Fruit fly (Drosophila melanogaster) whole organism, embryonic: ENCODE results near the gene Agpat3.
A peak's percentile ranks its signal among the peaks of the same experiment; 100 is the strongest.

Source experiments
- Asciz ChIP-seq: fragments of 200-800 bp; sonication (Bioruptor generic); optimal IDR thresholded peaks from 2 replicates; lab custom pipeline; 2017; ENCODE audit warnings: missing biosample characterization, mild to moderate bottlenecking, missing genetic modification characterization, missing genetic modification reagents
- Awh ChIP-seq: fragments of 200-800 bp; sonication (Bioruptor generic); IDR thresholded peaks from 2 replicates; pipeline ENCODE4, ENCODE4 v1.3.6; 2022; ENCODE audit warnings: missing biosample characterization, missing genetic modification characterization
- CG10565 ChIP-seq: fragments of 200-800 bp; sonication (Bioruptor generic); optimal IDR thresholded peaks from 3 replicates; lab custom pipeline; 2016; ENCODE audit warnings: missing biosample characterization, mild to moderate bottlenecking, missing genetic modification characterization
- CG11456 ChIP-seq: fragments of 200-800 bp; sonication (Bioruptor generic); IDR thresholded peaks from 3 replicates; pipeline ENCODE4 v1.3.6; 2022; ENCODE audit warnings: missing biosample characterization, missing genetic modification characterization
- CG11504 ChIP-seq: fragments of 200-800 bp; sonication (Bioruptor generic); optimal IDR thresholded peaks from 3 replicates; lab custom pipeline; 2019; ENCODE audit warnings: missing biosample characterization, mild to moderate bottlenecking, missing genetic modification characterization, moderate library complexity
- CG12071 ChIP-seq: fragments of 200-800 bp; sonication (Bioruptor generic); optimal IDR thresholded peaks from 3 replicates; lab custom pipeline; 2018; ENCODE audit warnings: missing biosample characterization, mild to moderate bottlenecking, missing genetic modification characterization
- CG12391 ChIP-seq: fragments of 200-800 bp; sonication (Bioruptor generic); optimal IDR thresholded peaks from 3 replicates; lab custom pipeline; 2018; ENCODE audit warnings: missing biosample characterization, mild to moderate bottlenecking, missing genetic modification characterization, moderate library complexity
- CG12659 ChIP-seq: fragments of 200-800 bp; sonication (Bioruptor generic); optimal IDR thresholded peaks from 3 replicates; lab custom pipeline; 2017; ENCODE audit warnings: mild to moderate bottlenecking, missing biosample characterization, missing genetic modification reagents, missing genetic modification characterization
- CG12744 ChIP-seq: fragments of 200-800 bp; sonication (Bioruptor generic); optimal IDR thresholded peaks from 2 replicates; lab custom pipeline; 2016; ENCODE audit warnings: missing biosample characterization, missing genetic modification characterization
- CG14860 ChIP-seq: fragments of 200-800 bp; sonication (Bioruptor generic); IDR thresholded peaks from 3 replicates; pipeline ENCODE4 v1.3.6; 2022; ENCODE audit warnings: missing biosample characterization, missing genetic modification characterization; ENCODE audit not compliant: partially characterized antibody
- CG15601 ChIP-seq: fragments of 200-800 bp; sonication (Bioruptor generic); optimal IDR thresholded peaks from 3 replicates; lab custom pipeline; 2019; ENCODE audit warnings: missing biosample characterization, mild to moderate bottlenecking, missing genetic modification characterization, moderate library complexity
- CG1603 ChIP-seq: fragments of 200-800 bp; sonication (Bioruptor generic); optimal IDR thresholded peaks from 2 replicates; lab custom pipeline; 2019; ENCODE audit warnings: missing biosample characterization, mild to moderate bottlenecking, missing genetic modification characterization, moderate library complexity
- CG18764 ChIP-seq: fragments of 200-800 bp; sonication (Bioruptor generic); optimal IDR thresholded peaks from 3 replicates; lab custom pipeline; 2016; ENCODE audit warnings: missing biosample characterization, missing genetic modification characterization
- CG30403 ChIP-seq: fragments of 200-800 bp; sonication (Bioruptor generic); optimal IDR thresholded peaks from 3 replicates; lab custom pipeline; 2016; ENCODE audit warnings: missing biosample characterization, missing genetic modification characterization
- CG31441 ChIP-seq: fragments of 200-800 bp; sonication (Bioruptor generic); IDR thresholded peaks from 2 replicates; pipeline ENCODE4 v1.3.6; 2022; ENCODE audit warnings: missing biosample characterization, missing genetic modification characterization
- CG3407 ChIP-seq: fragments of 200-800 bp; sonication (Bioruptor generic); optimal IDR thresholded peaks from 2 replicates; lab custom pipeline; 2018; ENCODE audit warnings: missing biosample characterization, mild to moderate bottlenecking, missing genetic modification characterization
- CG4328 ChIP-seq: fragments of 200-800 bp; sonication (Bioruptor generic); optimal IDR thresholded peaks from 3 replicates; lab custom pipeline; 2017; ENCODE audit warnings: missing biosample characterization, missing genetic modification reagents, missing genetic modification characterization
- CG4404 ChIP-seq: fragments of 200-800 bp; sonication (Bioruptor generic); IDR thresholded peaks from 2 replicates; pipeline ENCODE4 v1.3.6; 2022; ENCODE audit warnings: missing biosample characterization, missing genetic modification characterization
- CG4617 ChIP-seq: fragments of 200-800 bp; sonication (Bioruptor generic); optimal IDR thresholded peaks from 3 replicates; lab custom pipeline; 2016; ENCODE audit warnings: missing biosample characterization, missing genetic modification characterization, borderline replicate concordance
- CG4730 ChIP-seq: fragments of 200-800 bp; sonication (Bioruptor generic); IDR thresholded peaks from 2 replicates; pipeline ENCODE4 v1.3.6; 2022; ENCODE audit warnings: missing biosample characterization, missing genetic modification characterization
- Camta ChIP-seq: fragments of 200-800 bp; sonication (Bioruptor generic); optimal IDR thresholded peaks from 2 replicates; lab custom pipeline; 2016; ENCODE audit warnings: missing biosample characterization, missing genetic modification characterization
- CkIIα-i1 ChIP-seq: fragments of 200-800 bp; sonication (Bioruptor generic); IDR thresholded peaks from 2 replicates; pipeline ENCODE4 v1.3.6; 2022; ENCODE audit warnings: missing biosample characterization, missing genetic modification characterization
- Dbx ChIP-seq: fragments of 200-800 bp; sonication (Bioruptor generic); IDR thresholded peaks from 3 replicates; pipeline ENCODE4 v1.3.6; 2022; ENCODE audit warnings: missing biosample characterization, missing genetic modification characterization
- Dfd ChIP-seq, 2 experiments: fragments of >200 bp; optimal IDR thresholded peaks; 2 replicates each; lab custom pipeline; 2017; ENCODE audit warnings: missing biosample characterization in 2 of 2, missing genetic modification characterization in 2 of 2
- Eip74EF ChIP-seq, 2 experiments: fragments of 200-800 bp in 1 of 2; fragments of >200 bp in 1 of 2; sonication (Bioruptor generic) in 1 of 2; optimal IDR thresholded peaks; 2 replicates each; lab custom pipeline; 2017 to 2019; ENCODE audit warnings: missing biosample characterization in 2 of 2, missing genetic modification characterization in 2 of 2, mild to moderate bottlenecking in 1 of 2, moderate library complexity in 1 of 2
- Elba2 ChIP-seq: fragments of 200-800 bp; sonication (Bioruptor generic); optimal IDR thresholded peaks from 3 replicates; lab custom pipeline; 2016; ENCODE audit warnings: missing biosample characterization, missing genetic modification characterization
- Ets65A ChIP-seq: fragments of 200-800 bp; sonication (Bioruptor generic); peaks from one replicate; lab custom pipeline; 2016; ENCODE audit warnings: missing biosample characterization, missing genetic modification characterization
- Med ChIP-seq: fragments of 200-800 bp; sonication (Bioruptor generic); peaks from one replicate; lab custom pipeline; 2016; ENCODE audit warnings: missing biosample characterization, missing genetic modification characterization, mild to moderate bottlenecking, inconsistent platforms, moderate library complexity
- Myb ChIP-seq: fragments of 200-800 bp; sonication (Bioruptor generic); optimal IDR thresholded peaks from 2 replicates; lab custom pipeline; 2016; ENCODE audit warnings: missing biosample characterization, missing genetic modification characterization
- NC2β ChIP-seq: fragments of 200-800 bp; sonication (Bioruptor generic); optimal IDR thresholded peaks from 2 replicates; lab custom pipeline; 2016; ENCODE audit warnings: missing biosample characterization, missing genetic modification characterization
- ato ChIP-seq: fragments of 200-800 bp; sonication (Bioruptor generic); IDR thresholded peaks from 2 replicates; pipeline ENCODE4 v1.3.6; 2022; ENCODE audit warnings: missing biosample characterization, missing genetic modification characterization; ENCODE audit not compliant: partially characterized antibody
- bsh ChIP-seq, 2 experiments: fragments of 200-800 bp; sonication (Bioruptor generic); optimal IDR thresholded peaks; 2 replicates each; lab custom pipeline; 2017 to 2018; ENCODE audit warnings: mild to moderate bottlenecking in 2 of 2, missing biosample characterization in 2 of 2, missing genetic modification characterization in 2 of 2, moderate library complexity in 1 of 2
- chinmo ChIP-seq: fragments of 200-800 bp; sonication (Bioruptor generic); IDR thresholded peaks from 4 replicates; pipeline ENCODE4 v1.3.6; 2022; ENCODE audit warnings: missing biosample characterization, missing genetic modification characterization; ENCODE audit not compliant: partially characterized antibody
- disco-r ChIP-seq: fragments of 200-800 bp; sonication (Bioruptor generic); optimal IDR thresholded peaks from 2 replicates; lab custom pipeline; 2016; ENCODE audit warnings: missing biosample characterization, missing genetic modification characterization
- dysf ChIP-seq: fragments of 200-800 bp; sonication (Bioruptor generic); IDR thresholded peaks from 3 replicates; pipeline ENCODE4 v1.3.6; 2022; ENCODE audit warnings: missing biosample characterization, missing genetic modification characterization
- esg ChIP-seq: fragments of 200-800 bp; sonication (Bioruptor generic); conservative IDR thresholded peaks from 2 replicates; pipeline ENCODE4 v1.3.6; 2022; ENCODE audit warnings: missing biosample characterization, missing genetic modification characterization
- inv ChIP-seq: fragments of 200-800 bp; sonication (Bioruptor generic); IDR thresholded peaks from 2 replicates; pipeline ENCODE4 v1.3.6; 2022; ENCODE audit warnings: missing biosample characterization, missing genetic modification characterization; ENCODE audit not compliant: partially characterized antibody
- ken ChIP-seq: fragments of 200-800 bp; sonication (Bioruptor generic); IDR thresholded peaks from 3 replicates; pipeline ENCODE4 v1.3.6; 2022; ENCODE audit warnings: missing biosample characterization, missing genetic modification characterization
- lov ChIP-seq, 2 experiments: fragments of 200-800 bp in 1 of 2; fragments of >200 bp in 1 of 2; sonication (Bioruptor generic) in 1 of 2; IDR thresholded peaks in 1 of 2; optimal IDR thresholded peaks in 1 of 2; 2 replicates in 1 of 2; 3 replicates in 1 of 2; pipeline versions ENCODE4 v1.3.6 to Lab custom; 2017 to 2022; ENCODE audit warnings: missing biosample characterization in 1 of 2, missing genetic modification characterization in 1 of 2
- mam ChIP-seq: fragments of 200-800 bp; sonication (Bioruptor generic); optimal IDR thresholded peaks from 3 replicates; lab custom pipeline; 2016; ENCODE audit warnings: missing biosample characterization, missing genetic modification characterization
- mld ChIP-seq: fragments of 200-800 bp; sonication (Bioruptor generic); IDR thresholded peaks from 3 replicates; pipeline ENCODE4 v1.3.6; 2022; ENCODE audit warnings: missing biosample characterization, missing genetic modification characterization; ENCODE audit not compliant: partially characterized antibody
- pan ChIP-seq, 4 experiments: fragments of >200 bp in 3 of 4; fragments of 200-800 bp in 1 of 4; sonication (Bioruptor generic) in 1 of 4; optimal IDR thresholded peaks in 3 of 4; IDR thresholded peaks in 1 of 4; 2 replicates each; pipeline versions ENCODE4 v1.3.6 to Lab custom; 2017 to 2022; ENCODE audit warnings: missing biosample characterization in 2 of 4, missing genetic modification characterization in 2 of 4, mixed read lengths in 1 of 4
- ssp ChIP-seq: fragments of 200-800 bp; sonication (Bioruptor generic); IDR thresholded peaks from 2 replicates; pipeline ENCODE4 v1.3.6; 2022; ENCODE audit warnings: missing biosample characterization, missing genetic modification characterization
- stc ChIP-seq: fragments of 200-800 bp; sonication (Bioruptor generic); IDR thresholded peaks from 2 replicates; pipeline ENCODE4 v1.3.6; 2022; ENCODE audit warnings: missing biosample characterization, missing genetic modification characterization
- stwl ChIP-seq: fragments of 200-800 bp; sonication (Bioruptor generic); optimal IDR thresholded peaks from 3 replicates; lab custom pipeline; 2018; ENCODE audit warnings: missing biosample characterization, mild to moderate bottlenecking, missing genetic modification characterization, moderate library complexity
- sug ChIP-seq: fragments of 200-800 bp; optimal IDR thresholded peaks from 2 replicates; lab custom pipeline; 2019; ENCODE audit warnings: missing biosample characterization, mild to moderate bottlenecking, missing genetic modification characterization, moderate library complexity
- zfh1 ChIP-seq: fragments of 200-800 bp; sonication (Bioruptor generic); IDR thresholded peaks from 3 replicates; pipeline ENCODE4 v1.3.6; 2022; ENCODE audit warnings: missing biosample characterization, missing genetic modification characterization

Gene Agpat3

dm6 chr3L:16392203-16392800 lies 6.5 kb upstream of the Agpat3 start (continued):
- no peak for TF ChIP-seq Awh (GFP tag; lab: Robert Waterston, UW)
- TF ChIP-seq ato (GFP tag; lab: Robert Waterston, UW): no peak
- TF ChIP-seq ssp (GFP tag; lab: Robert Waterston, UW): no peak
- no peak for TF ChIP-seq Eip74EF (GFP tag; optimal IDR thresholded peaks at IDR 0.05; lab: Kevin White, UChicago)
- no peak for TF ChIP-seq CG12659 (GFP tag; lab: Kevin White, UChicago)
- TF ChIP-seq CG11456 (GFP tag; lab: Robert Waterston, UW): 0 out of 3 replicates have a peak, but pooled peaks have one; percentile 4
- no peak for TF ChIP-seq Camta (GFP tag; lab: Kevin White, UChicago)
- TF ChIP-seq CG4617: no peak
- TF ChIP-seq CG12744 (GFP tag; lab: Kevin White, UChicago): no peak
- TF ChIP-seq CG10565 (GFP tag; lab: Kevin White, UChicago): no peak
- TF ChIP-seq CG12071 (GFP tag; lab: Kevin White, UChicago): no peak
- TF ChIP-seq lov (optimal IDR thresholded peaks at IDR 0.05; lab: Kevin White, UChicago): no peak
- no peak for TF ChIP-seq lov (GFP tag; IDR thresholded peaks at IDR 0.05; lab: Robert Waterston, UW)
- no peak for TF ChIP-seq Dbx
- no peak for TF ChIP-seq esg (GFP tag; lab: Robert Waterston, UW)
- TF ChIP-seq NC2β (GFP tag; lab: Kevin White, UChicago): no peak
- TF ChIP-seq mam (GFP tag; lab: Kevin White, UChicago): no peak
- TF ChIP-seq inv: no peak
- no peak for TF ChIP-seq CG4328
- TF ChIP-seq CG4404: no peak
- TF ChIP-seq sug (tag; lab: Kevin White, UChicago): peak; percentile 28
- TF ChIP-seq CG30403: no peak
- TF ChIP-seq CG3407 (GFP tag; lab: Kevin White, UChicago): no peak
- TF ChIP-seq Myb (GFP tag; lab: Kevin White, UChicago): no peak
- TF ChIP-seq stc (GFP tag; lab: Robert Waterston, UW): no peak
- TF ChIP-seq CG4730: no peak
- no peak for TF ChIP-seq Asciz (GFP tag; lab: Kevin White, UChicago)
- TF ChIP-seq, all 482 proteins: peak for 9

- no peak for TF ChIP-seq CG1603 (tag; lab: Kevin White, UChicago)
- TF ChIP-seq ken (GFP tag; lab: Robert Waterston, UW): no peak
- no peak for TF ChIP-seq bsh (GFP tag; optimal IDR thresholded peaks at IDR 0.05; lab: Kevin White, UChicago)
- peak; percentile 28 for TF ChIP-seq Med (GFP tag; lab: Kevin White, UChicago)
- TF ChIP-seq zfh1 (GFP tag; lab: Robert Waterston, UW): 0 out of 3 replicates have a peak, but pooled peaks have one; percentile 23
- no peak for TF ChIP-seq pan (optimal IDR thresholded peaks at IDR 0.05; lab: Kevin White, UChicago)
- peak in 1 of 2 experiments; percentile 21 for TF ChIP-seq pan (GFP tag; optimal IDR thresholded peaks at IDR 0.05 in 1 of 2, IDR thresholded peaks at IDR 0.05 in 1 of 2)
- TF ChIP-seq dysf (GFP tag; lab: Robert Waterston, UW): 0 out of 3 replicates have a peak, but pooled peaks have one; percentile 20
- no peak for TF ChIP-seq CG12391 (tag; lab: Kevin White, UChicago)
- TF ChIP-seq Ets65A (GFP tag; lab: Kevin White, UChicago): peak; percentile 89
- 0 out of 4 replicates have a peak, but pooled peaks have one; percentile 41 for TF ChIP-seq chinmo (GFP tag; lab: Robert Waterston, UW)
Measured at dm6 chr3L:16391257-16391656, 5.5 kb upstream of the Agpat3 start.

dm6 chr3L:16390793-16391192 lies 5.0 kb upstream of the Agpat3 start:
- TF ChIP-seq mld (GFP tag; lab: Robert Waterston, UW): no peak
- no peak for TF ChIP-seq CkIIα-i1 (GFP tag; lab: Robert Waterston, UW)
- TF ChIP-seq CG14860 (GFP tag; lab: Robert Waterston, UW): peak; percentile 23; the same call in 1 of the 3 replicates
- peak; percentile 36 for TF ChIP-seq Med (GFP tag; lab: Kevin White, UChicago)
- no peak for TF ChIP-seq CG15601 (tag; lab: Kevin White, UChicago)
- no peak for TF ChIP-seq disco-r (GFP tag; lab: Kevin White, UChicago)
- TF ChIP-seq CG31441 (GFP tag; lab: Robert Waterston, UW): 0 out of 2 replicates have a peak, but pooled peaks have one; percentile 11
- peak; percentile 12 for TF ChIP-seq CG11504 (tag; lab: Kevin White, UChicago)
- TF ChIP-seq CG18764 (GFP tag; lab: Kevin White, UChicago): no peak
- TF ChIP-seq Dfd (GFP tag; optimal IDR thresholded peaks at IDR 0.05; lab: Kevin White, UChicago): no peak
- peak; percentile 98 for TF ChIP-seq stwl (tag; lab: Kevin White, UChicago)
- no peak for TF ChIP-seq Elba2 (GFP tag; lab: Kevin White, UChicago)
